Fruit fly (Drosophila melanogaster) whole organism, embryonic: ENCODE measurements around the gene CG2747.

ENCODE experiments used
- Abd-B ChIP-seq: fragments of 200-800 bp; sonication (Bioruptor generic); optimal IDR thresholded peaks from 2 replicates; lab custom pipeline; 2018; ENCODE audit warnings: missing biosample characterization, mild to moderate bottlenecking, missing genetic modification characterization, moderate library complexity
- Atf-2 ChIP-seq: fragments of 200-800 bp; sonication (Bioruptor generic); optimal IDR thresholded peaks from 2 replicates; lab custom pipeline; 2016; ENCODE audit warnings: missing biosample characterization, missing genetic modification characterization
- BEAF-32 ChIP-seq: fragments of 200-800 bp; sonication (Bioruptor generic); optimal IDR thresholded peaks from 3 replicates; lab custom pipeline; 2017; ENCODE audit warnings: missing biosample characterization, missing genetic modification characterization, mild to moderate bottlenecking, moderate library complexity, missing genetic modification reagents
- CG10979 ChIP-seq: fragments of 200-800 bp; sonication (Bioruptor generic); optimal IDR thresholded peaks from 2 replicates; lab custom pipeline; 2018; ENCODE audit warnings: missing biosample characterization, mild to moderate bottlenecking, missing genetic modification characterization, moderate library complexity
- CG13775 ChIP-seq: fragments of 200-800 bp; sonication (Bioruptor generic); optimal IDR thresholded peaks from 3 replicates; lab custom pipeline; 2017; ENCODE audit warnings: missing biosample characterization, mild to moderate bottlenecking, missing genetic modification characterization
- CG14710 ChIP-seq: fragments of 200-800 bp; sonication (Bioruptor generic); optimal IDR thresholded peaks from 3 replicates; lab custom pipeline; 2019; ENCODE audit warnings: missing biosample characterization, mild to moderate bottlenecking, missing genetic modification characterization, moderate library complexity
- CG16813 ChIP-seq: fragments of 200-800 bp; sonication (Bioruptor generic); IDR thresholded peaks from 3 replicates; pipeline ENCODE4 v1.3.6; 2022; ENCODE audit warnings: missing biosample characterization, missing genetic modification characterization; ENCODE audit not compliant: partially characterized antibody
- CG17186 ChIP-seq: fragments of 200-800 bp; sonication (Bioruptor generic); optimal IDR thresholded peaks from 3 replicates; lab custom pipeline; 2017; ENCODE audit warnings: missing biosample characterization, missing genetic modification reagents, missing genetic modification characterization
- CG1832 ChIP-seq: fragments of 200-800 bp; sonication (Bioruptor generic); optimal IDR thresholded peaks from 2 replicates; lab custom pipeline; 2017; ENCODE audit warnings: missing biosample characterization, mild to moderate bottlenecking, missing genetic modification characterization, inconsistent platforms
- CG2116 ChIP-seq: fragments of 200-800 bp; sonication (Bioruptor generic); optimal IDR thresholded peaks from 3 replicates; lab custom pipeline; 2018; ENCODE audit warnings: missing biosample characterization, mild to moderate bottlenecking, missing genetic modification characterization
- CG2129 ChIP-seq: fragments of 200-800 bp; sonication (Bioruptor generic); IDR thresholded peaks from 2 replicates; pipeline ENCODE4 v1.3.6; 2022; ENCODE audit warnings: missing biosample characterization, missing genetic modification characterization; ENCODE audit not compliant: partially characterized antibody
- CG2199 ChIP-seq: fragments of 200-800 bp; sonication (Bioruptor generic); IDR thresholded peaks from 3 replicates; pipeline ENCODE4 v1.3.6; 2022; ENCODE audit warnings: missing biosample characterization, missing genetic modification characterization
- CG30403 ChIP-seq: fragments of 200-800 bp; sonication (Bioruptor generic); optimal IDR thresholded peaks from 3 replicates; lab custom pipeline; 2016; ENCODE audit warnings: missing biosample characterization, missing genetic modification characterization
- CG31365 ChIP-seq: fragments of 200-800 bp; sonication (Bioruptor generic); optimal IDR thresholded peaks from 2 replicates; lab custom pipeline; 2018; ENCODE audit warnings: missing biosample characterization, mild to moderate bottlenecking, missing genetic modification characterization
- CG32767 ChIP-seq: fragments of 200-800 bp; sonication (Bioruptor generic); IDR thresholded peaks from 2 replicates; pipeline ENCODE4 v1.3.6; 2022; ENCODE audit warnings: missing biosample characterization, missing genetic modification characterization
- CG34376 ChIP-seq: fragments of 200-800 bp; sonication (Bioruptor generic); optimal IDR thresholded peaks from 2 replicates; lab custom pipeline; 2018; ENCODE audit warnings: missing biosample characterization, mild to moderate bottlenecking, missing genetic modification characterization
- CG34422 ChIP-seq: fragments of 200-800 bp; sonication (Bioruptor generic); IDR thresholded peaks from 3 replicates; pipeline ENCODE4 v1.3.6; 2022; ENCODE audit warnings: missing biosample characterization, missing genetic modification characterization
- CG4730 ChIP-seq: fragments of 200-800 bp; sonication (Bioruptor generic); IDR thresholded peaks from 2 replicates; pipeline ENCODE4 v1.3.6; 2022; ENCODE audit warnings: missing biosample characterization, missing genetic modification characterization
- CG6272 ChIP-seq: fragments of 200-800 bp; sonication (Bioruptor generic); IDR thresholded peaks from 2 replicates; pipeline ENCODE4 v1.3.6; 2022; ENCODE audit warnings: missing biosample characterization, missing genetic modification characterization
- CG7987 ChIP-seq: fragments of 200-800 bp; sonication (Bioruptor generic); optimal IDR thresholded peaks from 2 replicates; lab custom pipeline; 2018; ENCODE audit warnings: missing biosample characterization, mild to moderate bottlenecking, missing genetic modification characterization, moderate library complexity
- CG8281 ChIP-seq: fragments of 200-800 bp; sonication (Bioruptor generic); optimal IDR thresholded peaks from 2 replicates; lab custom pipeline; 2018; ENCODE audit warnings: missing biosample characterization, mild to moderate bottlenecking, missing genetic modification characterization, moderate library complexity
- CG8765 ChIP-seq: fragments of 200-800 bp; sonication (Bioruptor generic); IDR thresholded peaks from 2 replicates; pipeline ENCODE4 v1.3.6; 2022; ENCODE audit warnings: missing biosample characterization, missing genetic modification characterization
- CHES-1-like ChIP-seq: fragments of 200-800 bp; sonication (Bioruptor generic); optimal IDR thresholded peaks from 2 replicates; lab custom pipeline; 2016; ENCODE audit warnings: missing biosample characterization, missing genetic modification characterization
- Chrac-16 ChIP-seq: fragments of 200-800 bp; sonication (Bioruptor generic); optimal IDR thresholded peaks from 3 replicates; lab custom pipeline; 2016; ENCODE audit warnings: missing biosample characterization, missing genetic modification characterization
- CoRest ChIP-seq: fragments of 200-800 bp; sonication (Bioruptor generic); optimal IDR thresholded peaks from 3 replicates; lab custom pipeline; 2018; ENCODE audit warnings: missing biosample characterization, mild to moderate bottlenecking, missing genetic modification characterization, moderate library complexity
- Dad ChIP-seq: fragments of 200-800 bp; sonication (Bioruptor generic); optimal IDR thresholded peaks from 3 replicates; lab custom pipeline; 2016; ENCODE audit warnings: missing biosample characterization, missing genetic modification characterization
- Doc2 ChIP-seq: fragments of 200-800 bp; sonication (Bioruptor generic); IDR thresholded peaks from 2 replicates; pipeline ENCODE4 v1.3.6; 2022; ENCODE audit warnings: missing biosample characterization, missing genetic modification characterization
- Dref ChIP-seq: fragments of 200-800 bp; sonication (Bioruptor generic); IDR thresholded peaks from 2 replicates; pipeline ENCODE4 v1.3.6; 2022; ENCODE audit warnings: missing biosample characterization, missing genetic modification characterization
- E2f1 ChIP-seq: fragments of 200-800 bp; sonication (Bioruptor generic); IDR thresholded peaks from 2 replicates; pipeline ENCODE4 v1.3.6; 2022; ENCODE audit warnings: missing biosample characterization, missing genetic modification characterization
- Eip74EF ChIP-seq, 2 experiments: fragments of 200-800 bp in 1 of 2; fragments of >200 bp in 1 of 2; sonication (Bioruptor generic) in 1 of 2; optimal IDR thresholded peaks; 2 replicates each; lab custom pipeline; 2017 to 2019; ENCODE audit warnings: missing biosample characterization in 2 of 2, missing genetic modification characterization in 2 of 2, mild to moderate bottlenecking in 1 of 2, moderate library complexity in 1 of 2
- Elba2 ChIP-seq: fragments of 200-800 bp; sonication (Bioruptor generic); optimal IDR thresholded peaks from 3 replicates; lab custom pipeline; 2016; ENCODE audit warnings: missing biosample characterization, missing genetic modification characterization
- H15 ChIP-seq: fragments of 200-800 bp; sonication (Bioruptor generic); IDR thresholded peaks from 3 replicates; pipeline ENCODE4 v1.3.6; 2022; ENCODE audit warnings: missing biosample characterization, missing genetic modification characterization
- HLH3B ChIP-seq: fragments of 200-800 bp; sonication (Bioruptor generic); IDR thresholded peaks from 2 replicates; pipeline ENCODE4 v1.3.6; 2022; ENCODE audit warnings: missing biosample characterization, missing genetic modification characterization
- Hmx ChIP-seq: fragments of 200-800 bp; sonication (Bioruptor generic); optimal IDR thresholded peaks from 2 replicates; lab custom pipeline; 2016; ENCODE audit warnings: missing biosample characterization, missing genetic modification characterization
- Hr3 ChIP-seq: fragments of 200-800 bp; sonication (Bioruptor generic); optimal IDR thresholded peaks from 3 replicates; lab custom pipeline; 2016; ENCODE audit warnings: missing biosample characterization, missing genetic modification characterization
- Myb ChIP-seq: fragments of 200-800 bp; sonication (Bioruptor generic); optimal IDR thresholded peaks from 2 replicates; lab custom pipeline; 2016; ENCODE audit warnings: missing biosample characterization, missing genetic modification characterization
- Ravus ChIP-seq: fragments of 200-800 bp; sonication (Bioruptor generic); IDR thresholded peaks from 2 replicates; pipeline ENCODE4 v1.3.6; 2022; ENCODE audit warnings: missing biosample characterization, missing genetic modification characterization
- Side ChIP-seq: fragments of 200-800 bp; sonication (Bioruptor generic); optimal IDR thresholded peaks from 2 replicates; lab custom pipeline; 2016; ENCODE audit warnings: missing biosample characterization, missing genetic modification characterization
- Ssrp ChIP-seq: fragments of 200-800 bp; sonication (Bioruptor generic); optimal IDR thresholded peaks from 2 replicates; lab custom pipeline; 2018; ENCODE audit warnings: missing biosample characterization, mild to moderate bottlenecking, missing genetic modification characterization, moderate library complexity
- Usf ChIP-seq: fragments of 200-800 bp; sonication (Bioruptor generic); optimal IDR thresholded peaks from 2 replicates; lab custom pipeline; 2017; ENCODE audit warnings: missing genotype, missing biosample characterization, missing genetic modification characterization
- chif ChIP-seq, 2 experiments: fragments of 200-800 bp; sonication (Bioruptor generic); optimal IDR thresholded peaks; 3 replicates each; lab custom pipeline; 2016; ENCODE audit warnings: missing biosample characterization in 2 of 2, missing genetic modification characterization in 2 of 2
- ci ChIP-seq: fragments of 200-800 bp; sonication (Bioruptor generic); IDR thresholded peaks from 3 replicates; pipeline ENCODE4 v1.3.6; 2022; ENCODE audit warnings: missing biosample characterization, missing genetic modification characterization
- klu ChIP-seq: fragments of 200-800 bp; sonication (Bioruptor generic); IDR thresholded peaks from 2 replicates; pipeline ENCODE4 v1.3.6; 2022; ENCODE audit warnings: missing biosample characterization, missing genetic modification characterization
- lilli ChIP-seq: fragments of 200-800 bp; sonication (Bioruptor generic); optimal IDR thresholded peaks from 3 replicates; lab custom pipeline; 2016; ENCODE audit warnings: missing biosample characterization, missing genetic modification characterization
- mld ChIP-seq: fragments of 200-800 bp; sonication (Bioruptor generic); IDR thresholded peaks from 3 replicates; pipeline ENCODE4 v1.3.6; 2022; ENCODE audit warnings: missing biosample characterization, missing genetic modification characterization; ENCODE audit not compliant: partially characterized antibody
- oc ChIP-seq: fragments of 200-800 bp; sonication (Bioruptor generic); optimal IDR thresholded peaks from 2 replicates; lab custom pipeline; 2018; ENCODE audit warnings: missing biosample characterization, mild to moderate bottlenecking, missing genetic modification characterization, moderate library complexity
- row ChIP-seq: fragments of 200-800 bp; sonication (Bioruptor generic); IDR thresholded peaks from 3 replicates; pipeline ENCODE4 v1.3.6; 2022; ENCODE audit warnings: missing biosample characterization, missing genetic modification characterization
- sob ChIP-seq: fragments of 200-800 bp; sonication (Bioruptor generic); IDR thresholded peaks from 2 replicates; pipeline ENCODE4 v1.3.6; 2022; ENCODE audit warnings: missing biosample characterization, missing genetic modification characterization
- unc-4 ChIP-seq: fragments of 200-800 bp; sonication (Bioruptor generic); IDR thresholded peaks from 2 replicates; pipeline ENCODE4 v1.3.6; 2022; ENCODE audit warnings: missing biosample characterization, missing genetic modification characterization; ENCODE audit not compliant: partially characterized antibody
- zen2 ChIP-seq: fragments of 200-800 bp; sonication (Bioruptor generic); IDR thresholded peaks from 3 replicates; pipeline ENCODE4 v1.3.6; 2022; ENCODE audit warnings: missing biosample characterization, missing genetic modification characterization; ENCODE audit not compliant: partially characterized antibody

Gene CG2747

DNA sequence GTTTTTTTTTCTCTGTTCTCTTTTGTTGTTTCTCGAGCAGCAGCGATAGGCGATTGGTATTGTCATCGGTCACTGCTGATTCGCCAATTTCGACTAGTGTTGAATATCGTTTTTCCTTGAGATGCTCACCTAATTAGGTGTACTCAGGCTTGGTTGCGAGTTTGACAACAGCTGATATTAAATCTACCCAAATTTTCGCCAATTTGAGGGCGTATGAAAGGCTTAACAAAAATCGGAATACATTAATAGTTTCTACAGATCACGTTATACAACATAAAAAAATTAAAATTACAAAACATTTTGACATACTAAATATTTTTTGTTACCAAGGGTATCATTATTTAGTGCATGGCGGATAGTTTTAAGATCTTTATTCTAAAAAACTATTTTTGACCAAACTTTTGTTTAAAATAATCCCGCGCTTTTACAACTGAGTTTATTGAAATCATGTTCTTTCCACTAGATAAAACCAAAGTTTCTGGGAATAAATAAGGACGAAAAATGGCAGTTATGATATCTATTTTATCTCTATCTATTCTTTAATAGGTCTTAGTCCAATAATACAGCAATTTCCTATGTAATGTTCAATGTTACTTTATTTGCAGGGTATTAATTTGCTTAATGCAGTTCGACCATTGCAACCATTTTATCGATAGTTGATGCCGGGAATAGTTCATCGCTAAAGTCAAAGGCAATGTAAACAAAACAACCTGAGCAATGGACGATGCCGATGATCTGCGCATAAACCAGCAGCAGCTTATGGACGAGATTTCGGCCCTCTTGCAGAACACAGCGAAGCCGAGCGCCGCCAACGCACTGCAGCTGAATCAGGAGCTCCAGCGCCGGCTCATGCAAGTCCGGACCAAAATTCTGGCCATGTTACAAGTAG, 17.2 kb downstream of the CG2747 start, which contains the start of the genes CG10435 and Pbp95 (continued):
- peak; percentile 56 for TF ChIP-seq CG13775 (GFP tag; lab: Kevin White, UChicago)
- TF ChIP-seq Dref (GFP tag; lab: Robert Waterston, UW), result peak; percentile 74
- peak; percentile 57 for TF ChIP-seq CG34422 (GFP tag; lab: Robert Waterston, UW)
- no peak for TF ChIP-seq CG32767 (GFP tag; lab: Robert Waterston, UW)
- peak; percentile 37 for TF ChIP-seq Abd-B
- peak; percentile 79 for TF ChIP-seq lilli (GFP tag; lab: Kevin White, UChicago)
- peak; percentile 45 for TF ChIP-seq Atf-2 (GFP tag; lab: Kevin White, UChicago)
- peak; percentile 55; the same call in 1 of the 2 replicates for TF ChIP-seq HLH3B (GFP tag; lab: Robert Waterston, UW)
- peak; percentile 42 for TF ChIP-seq Chrac-16 (GFP tag; lab: Kevin White, UChicago)
- TF ChIP-seq Side (GFP tag; lab: Kevin White, UChicago), result peak; percentile 29
- TF ChIP-seq Usf (GFP tag; lab: Kevin White, UChicago), result no peak
- peak; percentile 78 for TF ChIP-seq Elba2 (GFP tag; lab: Kevin White, UChicago)
- TF ChIP-seq ci (GFP tag; lab: Robert Waterston, UW), result peak; percentile 68
- peak; percentile 61; the same call in 2 of the 3 replicates for TF ChIP-seq zen2 (GFP tag; lab: Robert Waterston, UW)
- TF ChIP-seq CG10979 (tag; lab: Kevin White, UChicago), result peak; percentile 18
- peak; percentile 35; the same call in 1 of the 3 replicates for TF ChIP-seq H15 (GFP tag; lab: Robert Waterston, UW)
- TF ChIP-seq CG7987, result peak; percentile 5
- TF ChIP-seq oc (tag; lab: Kevin White, UChicago), result no peak
- peak; percentile 66 for TF ChIP-seq unc-4
- no peak for TF ChIP-seq klu
- no peak for TF ChIP-seq CG8765
- TF ChIP-seq Hr3, result peak; percentile 49
- peak; percentile 61 for TF ChIP-seq CG16813
- TF ChIP-seq sob (GFP tag; lab: Robert Waterston, UW), result peak; percentile 72
- TF ChIP-seq CG31365, result no peak
- peak; percentile 36 for TF ChIP-seq Myb (GFP tag; lab: Kevin White, UChicago)
- no peak for TF ChIP-seq CG8281
- peak; percentile 70 for TF ChIP-seq CG6272 (GFP tag; lab: Robert Waterston, UW)
- TF ChIP-seq CHES-1-like (GFP tag; lab: Kevin White, UChicago), result peak; percentile 60
- TF ChIP-seq Hmx, result peak; percentile 39
- peak; percentile 76 for TF ChIP-seq CG30403 (GFP tag; lab: Kevin White, UChicago)
- no peak for TF ChIP-seq Eip74EF (GFP tag; optimal IDR thresholded peaks at IDR 0.05; lab: Kevin White, UChicago)
- TF ChIP-seq chif (GFP tag; optimal IDR thresholded peaks at IDR 0.05; lab: Kevin White, UChicago), result peak in 1 of 2 experiments; percentile 51
- no peak for TF ChIP-seq Ravus (GFP tag; lab: Robert Waterston, UW)
- TF ChIP-seq Doc2 (GFP tag; lab: Robert Waterston, UW), result no peak
- peak; percentile 56 for TF ChIP-seq CG2129 (GFP tag; lab: Robert Waterston, UW)

dm6 chr3R:8009080-8009620, 21.4 kb downstream of the CG2747 start, which contains the start of the genes CG11052 and CG3223:
Gene CG11052, minus strand, starts transcription at chr3R:8009297.
Gene CG3223, plus strand, starts transcription at chr3R:8009400.
- TF ChIP-seq CG2199 (GFP tag; lab: Robert Waterston, UW), result no peak
- TF ChIP-seq CG34376 (GFP tag; lab: Kevin White, UChicago), result peak; percentile 5
- no peak for TF ChIP-seq mld (GFP tag; lab: Robert Waterston, UW)
- TF ChIP-seq CG2116 (GFP tag; lab: Kevin White, UChicago), result peak; percentile 72
- peak; percentile 55 for TF ChIP-seq BEAF-32 (GFP tag; lab: Kevin White, UChicago)
- TF ChIP-seq CG1832 (GFP tag; lab: Kevin White, UChicago), result no peak
- no peak for TF ChIP-seq CG17186 (GFP tag; lab: Kevin White, UChicago)
- TF ChIP-seq Dad (GFP tag; lab: Kevin White, UChicago), result no peak
- peak; percentile 62 for TF ChIP-seq row
- TF ChIP-seq Ssrp (tag; lab: Kevin White, UChicago), result no peak
- TF ChIP-seq CoRest (tag; lab: Kevin White, UChicago), result no peak
- no peak for TF ChIP-seq CG4730 (GFP tag; lab: Robert Waterston, UW)
- TF ChIP-seq E2f1 (GFP tag; lab: Robert Waterston, UW), result no peak
- peak; percentile 45 for TF ChIP-seq CG14710
